Fruit fly (Drosophila melanogaster) whole organism, wandering third instar larva: Measurements from ENCODE around the gene Nepl6.

Experiments used
- Dfd ChIP-seq: fragments of >200 bp; optimal IDR thresholded peaks from 2 replicates; lab custom pipeline; 2017; ENCODE audit warnings: missing biosample characterization, missing genetic modification characterization
- Hr78 ChIP-seq: fragments of >200 bp; optimal IDR thresholded peaks from 2 replicates; lab custom pipeline; 2017; ENCODE audit warnings: missing biosample characterization, missing genetic modification characterization
- Hr83 ChIP-seq: fragments of 200-300 bp; sonication (Bioruptor generic); optimal IDR thresholded peaks from 2 replicates; lab custom pipeline; 2016; ENCODE audit warnings: missing biosample characterization, mild to moderate bottlenecking, missing genetic modification characterization, moderate library complexity; ENCODE audit not compliant: poor library complexity, severe bottlenecking
- Jra ChIP-seq: sonication (Bioruptor generic); optimal IDR thresholded peaks from 2 replicates; lab custom pipeline; 2016; ENCODE audit warnings: missing biosample characterization, missing genetic modification characterization
- Myc ChIP-seq: fragments of >200 bp; optimal IDR thresholded peaks from 2 replicates; lab custom pipeline; 2017
- N ChIP-seq: fragments of >200 bp; optimal IDR thresholded peaks from 2 replicates; lab custom pipeline; 2018; ENCODE audit warnings: missing biosample characterization, missing external identifiers, missing genetic modification characterization
- OdsH ChIP-seq: fragments of 200-800 bp; sonication (Bioruptor generic); optimal IDR thresholded peaks from 2 replicates; lab custom pipeline; 2016; ENCODE audit warnings: missing biosample characterization, mild to moderate bottlenecking, missing genetic modification characterization
- brk ChIP-seq: fragments of 200-800 bp; sonication (Bioruptor generic); optimal IDR thresholded peaks from 2 replicates; lab custom pipeline; 2016; ENCODE audit warnings: missing biosample characterization, mild to moderate bottlenecking, missing genetic modification characterization
- dl ChIP-seq, 2 experiments: fragments of 175-275, 200-275 bp in 1 of 2; fragments of 200-275 bp in 1 of 2; sonication (Bioruptor generic); optimal IDR thresholded peaks; lab custom pipeline; 2018; ENCODE audit warnings: mild to moderate bottlenecking in 2 of 2, missing biosample characterization in 2 of 2, missing genetic modification characterization in 2 of 2, moderate library complexity in 2 of 2; ENCODE audit not compliant: partially characterized antibody in 2 of 2, insufficient read depth in 1 of 2
- dmrt93B ChIP-seq: fragments of 200-800 bp; sonication (Bioruptor generic); optimal IDR thresholded peaks from 2 replicates; lab custom pipeline; 2018; ENCODE audit warnings: missing biosample characterization, mild to moderate bottlenecking, missing genetic modification characterization
- fru ChIP-seq: fragments of 200-800 bp; sonication (Bioruptor generic); optimal IDR thresholded peaks from 3 replicates; lab custom pipeline; 2016; ENCODE audit warnings: missing biosample characterization, mild to moderate bottlenecking, missing genetic modification characterization
- psq ChIP-seq: fragments of 200-800 bp; sonication (Bioruptor generic); optimal IDR thresholded peaks from 3 replicates; lab custom pipeline; 2017; ENCODE audit warnings: missing biosample characterization, mild to moderate bottlenecking, missing genetic modification characterization, moderate library complexity
- usp ChIP-seq: fragments of >200 bp; optimal IDR thresholded peaks from 2 replicates; lab custom pipeline; 2017; ENCODE audit warnings: missing biosample characterization, missing genetic modification characterization
- woc ChIP-seq: sonication (Bioruptor generic); optimal IDR thresholded peaks from 2 replicates; lab custom pipeline; 2016; ENCODE audit warnings: missing biosample characterization, mild to moderate bottlenecking, missing genetic modification characterization

DNA sequence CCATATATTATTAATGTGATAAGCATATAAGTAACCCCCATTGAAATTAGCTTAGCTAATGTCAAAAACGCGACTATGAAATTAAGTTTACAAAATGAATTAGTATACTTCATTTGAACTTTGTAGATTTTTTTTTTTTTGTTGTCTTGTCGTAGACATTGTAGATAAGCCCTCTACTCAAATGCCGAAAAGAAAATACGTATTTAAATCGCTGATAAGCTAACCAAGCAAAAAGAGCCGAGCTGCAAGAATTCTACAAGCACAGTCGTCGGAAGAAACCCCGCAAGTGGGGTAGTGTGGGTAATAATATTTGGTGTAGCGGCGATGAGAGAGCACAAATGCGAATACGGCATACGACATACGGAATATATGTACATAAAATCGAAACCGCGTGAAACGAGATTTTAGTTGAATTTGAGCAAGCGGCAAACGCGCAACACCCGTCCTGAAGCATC lies 17.8 kb downstream of the Nepl6 start, which contains the start of gene Nepl4:
- TF ChIP-seq Myc (lab: Kevin White, UChicago) (no peak), fru (GFP tag; lab: Kevin White, UChicago) (no peak), woc (GFP tag; lab: Kevin White, UChicago) (no peak), OdsH (no peak), N (GFP tag; lab: Kevin White, UChicago) (no peak), brk (GFP tag; lab: Kevin White, UChicago) (no peak), dl (GFP tag; optimal IDR thresholded peaks at IDR 0.05; lab: Kevin White, UChicago; ENCODE audit: insufficient read depth in 1 of 2, partially characterized antibody in 2 of 2) (no peak), dmrt93B (GFP tag; lab: Kevin White, UChicago) (no peak), Hr78 (GFP tag; lab: Kevin White, UChicago) (no peak), Jra (no peak), Hr83 (no peak), usp (no peak), psq (GFP tag; lab: Kevin White, UChicago) (no peak), Dfd (GFP tag; lab: Kevin White, UChicago) (no peak)
